Fruit fly (Drosophila melanogaster) whole organism: ENCODE data around the gene CG44532.
A peak's percentile ranks its signal among the peaks of the same experiment; 100 is the strongest.

Experiments
- CG8478 ChIP-seq: fragments of >200 bp; optimal IDR thresholded peaks from 2 replicates; lab custom pipeline; 2018; ENCODE audit warnings: inconsistent platforms
- EcR ChIP-seq, 2 experiments: fragments of >200 bp; optimal IDR thresholded peaks; 2 replicates each; lab custom pipeline; 2017; ENCODE audit warnings: missing biosample characterization in 2 of 2, missing genetic modification characterization in 2 of 2, missing genetic modification reagents in 2 of 2
- usp ChIP-seq: fragments of >200 bp; optimal IDR thresholded peaks from 2 replicates; lab custom pipeline; 2017; ENCODE audit warnings: missing biosample characterization, missing genetic modification characterization, mixed read lengths

- TF ChIP-seq usp (GFP tag; lab: Kevin White, UChicago) (no peak), CG8478 (lab: Kevin White, UChicago) (peak; percentile 12), EcR (GFP tag; optimal IDR thresholded peaks at IDR 0.05; lab: Kevin White, UChicago) (no peak)
Observed at dm6 chrX:9163645-9164509, 2.0 kb downstream of the CG44532 start.
